Fruit fly (Drosophila melanogaster) whole organism, prepupa: Measurements from ENCODE around the gene NPFR.

Source experiments
- CG10631 ChIP-seq: fragments of 200-800 bp; sonication (Bioruptor generic); optimal IDR thresholded peaks from 2 replicates; lab custom pipeline; 2016; ENCODE audit warnings: missing biosample characterization, missing genetic modification characterization
- CG11762 ChIP-seq: fragments of 200-800 bp; sonication (Bioruptor generic); optimal IDR thresholded peaks from 3 replicates; lab custom pipeline; 2016; ENCODE audit warnings: missing biosample characterization, missing genetic modification characterization; ENCODE audit not compliant: insufficient read depth
- CG16779 ChIP-seq: fragments of 200-800 bp; sonication (Bioruptor generic); optimal IDR thresholded peaks from 3 replicates; lab custom pipeline; 2017; ENCODE audit warnings: missing biosample characterization, mild to moderate bottlenecking, missing genetic modification characterization
- CG3032 ChIP-seq: fragments of 200-800 bp; optimal IDR thresholded peaks from 2 replicates; lab custom pipeline; 2019; ENCODE audit warnings: missing biosample characterization, mild to moderate bottlenecking, missing genetic modification characterization, moderate library complexity
- CG8319 ChIP-seq: fragments of 200-800 bp; sonication (Bioruptor generic); optimal IDR thresholded peaks from 3 replicates; lab custom pipeline; 2016; ENCODE audit warnings: missing biosample characterization, missing genetic modification characterization
- Ets96B ChIP-seq: fragments of 200-800 bp; optimal IDR thresholded peaks from 2 replicates; lab custom pipeline; 2019; ENCODE audit warnings: missing biosample characterization, mild to moderate bottlenecking, missing genetic modification characterization, moderate library complexity
- Hr38 ChIP-seq: sonication (Bioruptor generic); optimal IDR thresholded peaks from 2 replicates; lab custom pipeline; 2016; ENCODE audit warnings: missing biosample characterization, missing genetic modification characterization
- Hr39 ChIP-seq: fragments of 200-800 bp; sonication (Bioruptor generic); optimal IDR thresholded peaks from 2 replicates; lab custom pipeline; 2016; ENCODE audit warnings: missing biosample characterization, missing genetic modification characterization
- Lpt ChIP-seq: fragments of 200-800 bp; sonication (Bioruptor generic); optimal IDR thresholded peaks from 3 replicates; lab custom pipeline; 2016; ENCODE audit warnings: missing biosample characterization, missing genetic modification characterization
- Met ChIP-seq: fragments of 200-800 bp; sonication (Bioruptor generic); optimal IDR thresholded peaks from 3 replicates; lab custom pipeline; 2016; ENCODE audit warnings: missing biosample characterization, missing genetic modification characterization
- Sox102F ChIP-seq: fragments of 200-800 bp; sonication (Bioruptor generic); optimal IDR thresholded peaks from 2 replicates; lab custom pipeline; 2016; ENCODE audit warnings: missing biosample characterization, mild to moderate bottlenecking, missing genetic modification characterization
- pdm3 ChIP-seq: fragments of 200-800 bp; sonication (Bioruptor generic); optimal IDR thresholded peaks from 3 replicates; lab custom pipeline; 2016; ENCODE audit warnings: missing biosample characterization, missing genetic modification characterization

DNA sequence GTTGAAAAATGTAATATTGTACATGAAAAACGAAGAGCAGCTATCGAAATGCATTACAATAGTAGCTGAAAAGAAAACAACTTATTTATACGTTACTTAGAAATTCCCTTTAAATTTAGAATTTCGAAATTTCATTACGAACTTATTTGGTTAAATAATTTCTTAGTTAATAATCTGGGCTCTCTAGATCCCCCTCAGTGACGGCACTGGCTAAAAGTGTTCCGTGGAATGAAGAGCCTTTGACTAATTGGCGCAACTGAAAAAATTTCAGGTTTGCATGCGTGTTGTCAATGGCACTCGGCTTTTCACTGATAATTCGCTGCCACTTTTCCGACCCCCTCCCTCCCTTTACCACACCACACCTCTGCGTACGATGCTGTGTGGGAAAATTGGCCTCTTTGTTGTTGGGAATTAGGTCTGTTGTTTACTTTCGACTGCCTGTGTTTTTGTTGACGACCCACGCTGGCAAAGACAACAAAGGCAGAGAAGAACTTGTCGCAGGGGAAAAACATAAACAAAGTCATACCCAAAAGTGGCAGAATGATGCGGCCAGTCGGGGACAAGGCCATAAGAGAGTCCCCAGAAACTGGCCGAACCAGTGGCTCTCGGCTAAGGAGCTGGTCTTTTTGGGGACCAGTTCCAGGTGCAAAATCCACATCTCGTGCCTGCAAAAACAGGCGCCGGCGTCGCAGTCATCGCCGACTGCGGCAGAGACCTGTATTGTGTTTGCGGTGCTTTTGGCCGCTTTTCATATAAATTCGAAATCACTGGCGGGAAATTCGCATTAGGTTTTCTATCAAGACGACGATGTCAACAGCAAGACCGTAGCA, 28.2 kb downstream of the NPFR start, which contains the start of gene Osi3:
- TF ChIP-seq pdm3 (GFP tag; lab: Kevin White, UChicago) (peak; percentile 12), CG16779 (no peak), Ets96B (no peak), CG3032 (tag; lab: Kevin White, UChicago) (no peak), Met (GFP tag; lab: Kevin White, UChicago) (no peak), Hr39 (GFP tag; lab: Kevin White, UChicago) (no peak), Lpt (GFP tag; lab: Kevin White, UChicago) (no peak), Hr38 (GFP tag; lab: Kevin White, UChicago) (no peak), CG10631 (GFP tag; lab: Kevin White, UChicago) (no peak), CG11762 (GFP tag; lab: Kevin White, UChicago) (no peak), Sox102F (no peak), CG8319 (GFP tag; lab: Kevin White, UChicago) (no peak)
